Worm (Caenorhabditis elegans) whole organism, late embryonic: ENCODE measurements around the gene D1014.13.

Source experiments
- F13H6.1 ChIP-seq: sonication (generic microtip); optimal IDR thresholded peaks from 2 replicates; lab custom pipeline; 2016; ENCODE audit warnings: missing genetic modification characterization, missing compliant biosample characterization
- ama-1 ChIP-seq: fragments of 150-350 bp; optimal IDR thresholded peaks from 2 replicates; lab custom pipeline; 2014
- ceh-14 ChIP-seq: sonication (generic microtip); optimal IDR thresholded peaks from 2 replicates; lab custom pipeline; 2016; ENCODE audit warnings: missing genotype, missing genetic modification characterization, missing compliant biosample characterization
- ceh-2 ChIP-seq: sonication (generic microtip); optimal IDR thresholded peaks from 2 replicates; lab custom pipeline; 2016; ENCODE audit warnings: missing genotype, missing genetic modification characterization, missing compliant biosample characterization
- dmd-4 ChIP-seq: sonication (generic microtip); optimal IDR thresholded peaks from 2 replicates; lab custom pipeline; 2016; ENCODE audit warnings: borderline replicate concordance, missing genetic modification characterization, missing compliant biosample characterization
- elt-2 ChIP-seq: sonication (generic microtip); optimal IDR thresholded peaks from 2 replicates; lab custom pipeline; 2016; ENCODE audit warnings: missing genetic modification reagents, missing genetic modification characterization, missing compliant biosample characterization
- ets-4 ChIP-seq: sonication (generic microtip); optimal IDR thresholded peaks from 2 replicates; lab custom pipeline; 2016; ENCODE audit warnings: missing genetic modification characterization, missing compliant biosample characterization
- eyg-1 ChIP-seq: sonication (generic microtip); optimal IDR thresholded peaks from 2 replicates; lab custom pipeline; 2016; ENCODE audit warnings: missing genotype, missing genetic modification characterization, missing compliant biosample characterization
- fkh-6 ChIP-seq: sonication (generic microtip); optimal IDR thresholded peaks from 2 replicates; lab custom pipeline; 2016; ENCODE audit warnings: missing genetic modification characterization, missing compliant biosample characterization
- pqm-1 ChIP-seq: sonication (generic microtip); optimal IDR thresholded peaks from 2 replicates; lab custom pipeline; 2016; ENCODE audit warnings: missing genetic modification characterization, missing compliant biosample characterization
- ref-2 ChIP-seq: sonication (generic microtip); optimal IDR thresholded peaks from 2 replicates; lab custom pipeline; 2016; ENCODE audit warnings: missing genetic modification characterization, missing compliant biosample characterization
- unc-86 ChIP-seq: sonication (generic microtip); optimal IDR thresholded peaks from 2 replicates; lab custom pipeline; 2016; ENCODE audit warnings: missing genetic modification characterization, missing compliant biosample characterization

DNA sequence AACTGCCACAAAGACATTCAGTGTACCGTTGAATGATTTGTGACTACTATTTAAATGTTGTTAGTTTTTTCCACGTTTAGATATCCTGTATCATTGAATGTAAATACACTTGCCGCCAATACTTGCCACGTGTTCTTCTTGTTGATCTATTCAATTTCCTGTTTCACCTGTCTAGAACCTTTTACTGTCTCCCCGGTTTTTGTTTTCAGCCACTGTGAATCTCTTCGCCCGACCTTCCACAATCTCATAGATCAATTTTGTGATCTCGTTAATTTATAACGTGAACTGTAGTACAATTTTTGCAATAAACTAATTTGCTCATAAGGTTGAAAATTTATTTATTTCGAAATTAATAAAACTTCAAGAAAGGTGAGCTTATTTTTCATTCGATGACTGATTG is at the start of gene D1014.13:
- no peak for TF ChIP-seq ceh-14 (tag; lab: Kevin White, UChicago)
- no peak for TF ChIP-seq F13H6.1 (tag; lab: Kevin White, UChicago)
- no peak for TF ChIP-seq unc-86 (tag; lab: Kevin White, UChicago)
- no peak for TF ChIP-seq ama-1
- no peak for TF ChIP-seq pqm-1 (tag; lab: Kevin White, UChicago)
- TF ChIP-seq dmd-4 (tag; lab: Kevin White, UChicago) = no peak
- TF ChIP-seq ref-2 = no peak
- TF ChIP-seq eyg-1 = no peak
- TF ChIP-seq elt-2 (tag; lab: Kevin White, UChicago) = no peak
- TF ChIP-seq fkh-6 (tag; lab: Kevin White, UChicago) = no peak
- no peak for TF ChIP-seq ets-4 (tag; lab: Kevin White, UChicago)
- no peak for TF ChIP-seq ceh-2 (tag; lab: Kevin White, UChicago)
